Worm (Caenorhabditis elegans) whole organism, L4 larva: ENCODE results near the gene fbxa-196.

ENCODE experiments used
- D1046.2 ChIP-seq: fragments of 200-800 bp; sonication (Bioruptor generic); IDR thresholded peaks from 2 replicates; pipeline ENCODE4 v1.3.6; 2022; ENCODE audit warnings: missing genetic modification characterization, missing compliant biosample characterization
- F10B5.3 ChIP-seq: sonication (generic microtip); optimal IDR thresholded peaks from 2 replicates; lab custom pipeline; 2016; ENCODE audit warnings: mild to moderate bottlenecking, missing genetic modification characterization, missing compliant biosample characterization
- F49E8.2 ChIP-seq: sonication (generic microtip); optimal IDR thresholded peaks from 2 replicates; lab custom pipeline; 2016; ENCODE audit warnings: missing compliant biosample characterization, mild to moderate bottlenecking, missing genetic modification characterization, borderline replicate concordance
- Y105C5A.15 ChIP-seq: fragments of 200-800 bp; sonication (Bioruptor generic); IDR thresholded peaks from 2 replicates; pipeline ENCODE4 v1.3.6; 2022; ENCODE audit warnings: missing genetic modification characterization, missing compliant biosample characterization
- Y5F2A.4 ChIP-seq: fragments of 200-800 bp; sonication (Bioruptor generic); optimal IDR thresholded peaks from 2 replicates; lab custom pipeline; 2018; ENCODE audit warnings: mild to moderate bottlenecking, missing genetic modification characterization, missing compliant biosample characterization
- ZK337.2 ChIP-seq: fragments of 200-800 bp; sonication (Bioruptor generic); IDR thresholded peaks from 2 replicates; pipeline ENCODE4 v1.3.6; 2022; ENCODE audit warnings: missing genetic modification reagents, missing genetic modification characterization, missing compliant biosample characterization
- aha-1 ChIP-seq: fragments of 150-350 bp; peaks from one replicate; lab custom pipeline; 2014; ENCODE audit warnings: missing biosample characterization, missing genetic modification characterization
- aly-2 ChIP-seq: sonication (generic microtip); optimal IDR thresholded peaks from 2 replicates; lab custom pipeline; 2018; ENCODE audit warnings: missing biosample characterization, missing genetic modification characterization
- arid-1 ChIP-seq: fragments of 200-800 bp; sonication (Bioruptor generic); conservative IDR thresholded peaks from 2 replicates; pipeline ENCODE4 v1.3.6; 2022; ENCODE audit warnings: missing genetic modification reagents, missing genetic modification characterization, missing compliant biosample characterization
- ceh-20 ChIP-seq: fragments of 200-800 bp; sonication (Bioruptor generic); IDR thresholded peaks from 2 replicates; pipeline ENCODE4 v1.3.6; 2022; ENCODE audit warnings: missing genetic modification reagents, missing genetic modification characterization, missing compliant biosample characterization
- ceh-28 ChIP-seq: fragments of 150-350 bp; optimal IDR thresholded peaks from 2 replicates; lab custom pipeline; 2014; ENCODE audit warnings: missing biosample characterization, missing genetic modification reagents, missing genetic modification characterization
- ceh-32 ChIP-seq: sonication (generic microtip); optimal IDR thresholded peaks from 2 replicates; lab custom pipeline; 2016; ENCODE audit warnings: mild to moderate bottlenecking, missing genetic modification characterization, missing compliant biosample characterization; ENCODE audit not compliant: poor library complexity
- ceh-62 ChIP-seq: sonication (generic microtip); optimal IDR thresholded peaks from 2 replicates; lab custom pipeline; 2017; ENCODE audit warnings: missing biosample characterization, missing genetic modification characterization
- ceh-82 ChIP-seq: sonication (generic microtip); optimal IDR thresholded peaks from 2 replicates; lab custom pipeline; 2017; ENCODE audit warnings: missing biosample characterization, missing genetic modification characterization
- ctbp-1 ChIP-seq: fragments of 200-800 bp; sonication (Bioruptor generic); IDR thresholded peaks from 2 replicates; pipeline ENCODE4 v1.3.6; 2022; ENCODE audit warnings: missing genetic modification reagents, missing genetic modification characterization, missing compliant biosample characterization
- daf-16 ChIP-seq, 3 experiments: sonication (generic microtip); optimal IDR thresholded peaks; 2 replicates each; lab custom pipeline; 2016 to 2017; ENCODE audit warnings: missing genetic modification characterization in 3 of 3, missing genetic modification reagents in 3 of 3, mild to moderate bottlenecking in 2 of 3, missing compliant biosample characterization in 2 of 3, missing biosample characterization in 1 of 3, moderate library complexity in 1 of 3
- daf-19 ChIP-seq: fragments of 200-800 bp; sonication (Bioruptor generic); conservative IDR thresholded peaks from 2 replicates; pipeline ENCODE4 v1.3.6; 2022; ENCODE audit warnings: missing genetic modification characterization, missing compliant biosample characterization
- daf-8 ChIP-seq: fragments of 200-800 bp; sonication (Bioruptor generic); IDR thresholded peaks from 2 replicates; pipeline ENCODE4 v1.3.6; 2022; ENCODE audit warnings: missing genetic modification characterization, missing compliant biosample characterization
- dmd-6 ChIP-seq: fragments of 200-800 bp; sonication (Bioruptor generic); IDR thresholded peaks from 2 replicates; pipeline ENCODE4 v1.3.6; 2022; ENCODE audit warnings: missing genetic modification reagents, missing genetic modification characterization, missing compliant biosample characterization
- dmd-8 ChIP-seq: fragments of 200-800 bp; sonication (Bioruptor generic); IDR thresholded peaks from 2 replicates; pipeline ENCODE4 v1.3.6; 2022; ENCODE audit warnings: missing genetic modification characterization, missing compliant biosample characterization
- dmd-9 ChIP-seq: fragments of 200-800 bp; sonication (Bioruptor generic); IDR thresholded peaks from 2 replicates; pipeline ENCODE4 v1.3.6; 2022; ENCODE audit warnings: missing genetic modification reagents, missing genetic modification characterization, missing compliant biosample characterization
- dpl-1 ChIP-seq: fragments of 150-350 bp; optimal IDR thresholded peaks from 2 replicates; lab custom pipeline; 2014; ENCODE audit warnings: missing biosample characterization, missing genetic modification reagents, missing genetic modification characterization
- dve-1 ChIP-seq: sonication (generic microtip); optimal IDR thresholded peaks from 2 replicates; lab custom pipeline; 2017; ENCODE audit warnings: antibody characterized with exemption, mild to moderate bottlenecking, missing genetic modification characterization, missing compliant biosample characterization; ENCODE audit not compliant: insufficient read depth
- egl-43 ChIP-seq: fragments of 200-800 bp; sonication (Bioruptor generic); IDR thresholded peaks from 2 replicates; pipeline ENCODE4 v1.3.6; 2022; ENCODE audit warnings: missing genetic modification reagents, missing genetic modification characterization, missing compliant biosample characterization
- hlh-30 ChIP-seq: sonication (generic microtip); optimal IDR thresholded peaks from 2 replicates; lab custom pipeline; 2017; ENCODE audit warnings: antibody characterized with exemption, mild to moderate bottlenecking, missing genetic modification characterization, missing compliant biosample characterization; ENCODE audit not compliant: insufficient read depth
- lin-13 ChIP-seq: fragments of 150-350 bp; optimal IDR thresholded peaks from 2 replicates; lab custom pipeline; 2014; ENCODE audit warnings: missing biosample characterization, missing genetic modification reagents, missing genetic modification characterization
- lin-39 ChIP-seq: fragments of 150-350 bp; optimal IDR thresholded peaks from 2 replicates; lab custom pipeline; 2014; ENCODE audit warnings: missing biosample characterization, missing genetic modification reagents, missing genetic modification characterization
- lir-3 ChIP-seq: sonication (generic microtip); optimal IDR thresholded peaks from 2 replicates; lab custom pipeline; 2016; ENCODE audit warnings: mild to moderate bottlenecking, missing genetic modification characterization, missing compliant biosample characterization
- madf-5 ChIP-seq, 2 experiments: fragments of 200-800 bp; sonication (Bioruptor generic); IDR thresholded peaks; 2 replicates each; pipeline ENCODE4 v1.3.6; 2022; ENCODE audit warnings: missing compliant biosample characterization in 2 of 2, missing genetic modification characterization in 2 of 2
- mdt-29 ChIP-seq: fragments of 200-800 bp; sonication (Bioruptor generic); IDR thresholded peaks from 2 replicates; pipeline ENCODE4 v1.3.6; 2022; ENCODE audit warnings: missing genetic modification reagents, missing genetic modification characterization, missing compliant biosample characterization
- mep-1 ChIP-seq: fragments of 150-350 bp; sonication (generic microtip); optimal IDR thresholded peaks from 3 replicates; lab custom pipeline; 2014; ENCODE audit warnings: missing biosample characterization, missing genetic modification characterization
- mes-2 ChIP-seq: sonication (generic microtip); optimal IDR thresholded peaks from 2 replicates; lab custom pipeline; 2016; ENCODE audit warnings: missing genotype, mild to moderate bottlenecking, missing genetic modification characterization, missing compliant biosample characterization; ENCODE audit not compliant: poor library complexity, severe bottlenecking
- nhr-10 ChIP-seq: fragments of 150-350 bp; optimal IDR thresholded peaks from 2 replicates; lab custom pipeline; 2014; ENCODE audit warnings: missing biosample characterization, missing genetic modification characterization
- nhr-111 ChIP-seq: fragments of 200-800 bp; sonication (Bioruptor generic); optimal IDR thresholded peaks from 2 replicates; lab custom pipeline; 2018; ENCODE audit warnings: mild to moderate bottlenecking, missing genetic modification characterization, missing compliant biosample characterization
- nhr-28 ChIP-seq: fragments of 150-350 bp; optimal IDR thresholded peaks from 2 replicates; lab custom pipeline; 2014; ENCODE audit warnings: missing biosample characterization, missing genetic modification characterization
- nhr-41 ChIP-seq: fragments of 200-800 bp; sonication (Bioruptor generic); IDR thresholded peaks from 2 replicates; pipeline ENCODE4 v1.3.6; 2022; ENCODE audit warnings: missing genetic modification reagents, missing genetic modification characterization, missing compliant biosample characterization
- nhr-6 ChIP-seq: fragments of 150-350 bp; optimal IDR thresholded peaks from 2 replicates; lab custom pipeline; 2014; ENCODE audit warnings: missing biosample characterization, missing genetic modification characterization
- nhr-77 ChIP-seq: fragments of 150-350 bp; optimal IDR thresholded peaks from 2 replicates; lab custom pipeline; 2014; ENCODE audit warnings: missing biosample characterization, missing genetic modification characterization
- pha-4 ChIP-seq, 2 experiments: fragments of 150-350 bp in 1 of 2; fragments of 200-800 bp in 1 of 2; sonication (Bioruptor generic) in 1 of 2; IDR thresholded peaks in 1 of 2; optimal IDR thresholded peaks in 1 of 2; 2 replicates each; pipeline versions ENCODE4 v1.3.6 to Lab custom; 2014 to 2022; ENCODE audit warnings: missing genetic modification characterization in 2 of 2, missing genetic modification reagents in 2 of 2, missing biosample characterization in 1 of 2, missing compliant biosample characterization in 1 of 2
- php-3 ChIP-seq: fragments of 200-800 bp; sonication (Bioruptor generic); IDR thresholded peaks from 2 replicates; pipeline ENCODE4 v1.3.6; 2022; ENCODE audit warnings: missing genetic modification reagents, missing genetic modification characterization, missing compliant biosample characterization
- pqm-1 ChIP-seq: sonication (generic microtip); optimal IDR thresholded peaks from 2 replicates; lab custom pipeline; 2017; ENCODE audit warnings: missing biosample characterization, missing genetic modification characterization
- saeg-2 ChIP-seq: fragments of 200-800 bp; sonication (Bioruptor generic); IDR thresholded peaks from 2 replicates; pipeline ENCODE4 v1.3.6; 2022; ENCODE audit warnings: missing genetic modification reagents, missing genetic modification characterization, missing compliant biosample characterization
- snpc-1.2 ChIP-seq: fragments of 200-800 bp; sonication (Bioruptor generic); IDR thresholded peaks from 2 replicates; pipeline ENCODE4 v1.3.6; 2022; ENCODE audit warnings: missing genetic modification reagents, missing genetic modification characterization, missing compliant biosample characterization
- tra-1 ChIP-seq: fragments of 200-800 bp; sonication (Bioruptor generic); IDR thresholded peaks from 2 replicates; pipeline ENCODE4 v1.3.6; 2022; ENCODE audit warnings: missing genetic modification reagents, missing genetic modification characterization, missing compliant biosample characterization
- unc-62 ChIP-seq, 3 experiments: fragments of 150-350 bp in 1 of 3; sonication (generic microtip); optimal IDR thresholded peaks in 2 of 3; peaks in 1 of 3; 1 replicate in 1 of 3; 2 replicates in 2 of 3; lab custom pipeline; 2014 to 2017; ENCODE audit warnings: missing biosample characterization in 3 of 3, missing genetic modification characterization in 3 of 3, missing genetic modification reagents in 3 of 3, missing genotype in 1 of 3
- vab-7 ChIP-seq: fragments of 200-800 bp; sonication (Bioruptor generic); IDR thresholded peaks from 2 replicates; pipeline ENCODE4 v1.3.6; 2022; ENCODE audit warnings: missing genetic modification reagents, missing genetic modification characterization, missing compliant biosample characterization
- zip-2 ChIP-seq: fragments of 150-350 bp; optimal IDR thresholded peaks from 2 replicates; lab custom pipeline; 2014; ENCODE audit warnings: missing biosample characterization, missing genetic modification characterization
- ztf-11 ChIP-seq: fragments of 150-350 bp; optimal IDR thresholded peaks from 2 replicates; lab custom pipeline; 2014; ENCODE audit warnings: missing biosample characterization, missing genetic modification characterization
- ztf-7 ChIP-seq: fragments of 150-350 bp; optimal IDR thresholded peaks from 2 replicates; lab custom pipeline; 2014; ENCODE audit warnings: missing biosample characterization, missing genetic modification characterization

The fbxa-196 gene

DNA sequence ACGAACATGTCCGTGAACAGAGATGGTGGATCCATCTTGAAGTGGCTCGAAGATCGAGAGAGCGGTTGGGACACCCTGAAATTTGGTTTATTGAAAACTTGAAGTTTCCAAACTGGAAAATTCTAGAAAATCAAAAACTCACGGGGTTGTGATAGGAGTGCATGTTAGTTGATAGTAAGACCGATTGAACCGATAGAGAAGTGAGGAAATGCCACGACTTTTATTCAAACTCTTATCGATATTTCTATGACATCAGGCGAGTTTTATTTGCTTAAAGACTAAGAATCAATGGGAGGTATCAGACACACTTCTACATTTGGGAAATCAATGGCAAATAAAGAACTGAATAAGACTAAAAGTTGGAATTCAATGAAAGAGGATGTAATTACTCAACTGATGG is 40.4 kb downstream of the fbxa-196 start, which contains the start of gene lec-10 (continued):
- no peak for TF ChIP-seq lir-3 (tag; lab: Kevin White, UChicago)
- no peak for TF ChIP-seq snpc-1.2
- TF ChIP-seq egl-43 (GFP tag; lab: Robert Waterston, UW) = no peak
- peak; percentile 55 for TF ChIP-seq mep-1 (tag; lab: Kevin White, UChicago)
- no peak for TF ChIP-seq zip-2 (tag; lab: Kevin White, UChicago)
- TF ChIP-seq nhr-77 (tag; lab: Kevin White, UChicago) = peak; percentile 70
- no peak for TF ChIP-seq ceh-20
- TF ChIP-seq Y5F2A.4 (GFP tag; lab: Kevin White, UChicago) = no peak
- no peak for TF ChIP-seq D1046.2 (GFP tag; lab: Robert Waterston, UW)
- TF ChIP-seq pqm-1 (tag; lab: Kevin White, UChicago) = peak; percentile 92
- no peak for TF ChIP-seq saeg-2 (GFP tag; lab: Robert Waterston, UW)
- TF ChIP-seq ztf-11 (tag; lab: Kevin White, UChicago) = no peak
- TF ChIP-seq nhr-28 (tag; lab: Kevin White, UChicago) = peak; percentile 80
- TF ChIP-seq nhr-41 = no peak
- no peak for TF ChIP-seq lin-39 (tag; lab: Kevin White, UChicago)
- no peak for TF ChIP-seq ceh-82 (tag; lab: Kevin White, UChicago)
- TF ChIP-seq lin-13 (GFP tag; lab: Kevin White, UChicago) = peak; percentile 6
- TF ChIP-seq nhr-10 = no peak
- TF ChIP-seq dmd-9 (GFP tag; lab: Robert Waterston, UW) = no peak
- TF ChIP-seq hlh-30 (tag; lab: Kevin White, UChicago) = peak; percentile 35
- no peak for TF ChIP-seq madf-5 (GFP tag; IDR thresholded peaks at IDR 0.05; lab: Robert Waterston, UW)
- no peak for TF ChIP-seq Y105C5A.15 (GFP tag; lab: Robert Waterston, UW)
- no peak for TF ChIP-seq F49E8.2
- no peak for TF ChIP-seq arid-1 (GFP tag; lab: Robert Waterston, UW)
- no peak for TF ChIP-seq ceh-62 (tag; lab: Kevin White, UChicago)
- no peak for TF ChIP-seq dpl-1
- no peak for TF ChIP-seq vab-7 (GFP tag; lab: Robert Waterston, UW)
- TF ChIP-seq dmd-6 (GFP tag; lab: Robert Waterston, UW) = peak; percentile 84
- TF ChIP-seq aha-1 (tag; lab: Kevin White, UChicago) = peak; percentile 77
- TF ChIP-seq mdt-29 (GFP tag; lab: Robert Waterston, UW) = peak; percentile 57; the same call in 1 of the 2 replicates
- TF ChIP-seq dmd-8 (GFP tag; lab: Robert Waterston, UW) = no peak
- TF ChIP-seq ztf-7 = no peak
- TF ChIP-seq daf-16 (GFP tag; optimal IDR thresholded peaks at IDR 0.05; lab: Kevin White, UChicago) = no peak
- TF ChIP-seq daf-16 (tag; optimal IDR thresholded peaks at IDR 0.05; lab: Kevin White, UChicago) = peak; percentile 62
- TF ChIP-seq mes-2 (tag; lab: Kevin White, UChicago) = no peak
- peak; percentile 8; the same call in 1 of the 2 replicates for TF ChIP-seq pha-4 (GFP tag; IDR thresholded peaks at IDR 0.05; lab: Robert Waterston, UW)
- no peak for TF ChIP-seq pha-4 (tag; optimal IDR thresholded peaks at IDR 0.05; lab: Kevin White, UChicago)
- no peak for TF ChIP-seq ceh-32
- TF ChIP-seq nhr-111 (GFP tag; lab: Kevin White, UChicago) = no peak
- TF ChIP-seq ctbp-1 = no peak
- TF ChIP-seq tra-1 (GFP tag; lab: Robert Waterston, UW) = 0 out of 2 replicates have a peak, but pooled peaks have one; percentile 40

DNA sequence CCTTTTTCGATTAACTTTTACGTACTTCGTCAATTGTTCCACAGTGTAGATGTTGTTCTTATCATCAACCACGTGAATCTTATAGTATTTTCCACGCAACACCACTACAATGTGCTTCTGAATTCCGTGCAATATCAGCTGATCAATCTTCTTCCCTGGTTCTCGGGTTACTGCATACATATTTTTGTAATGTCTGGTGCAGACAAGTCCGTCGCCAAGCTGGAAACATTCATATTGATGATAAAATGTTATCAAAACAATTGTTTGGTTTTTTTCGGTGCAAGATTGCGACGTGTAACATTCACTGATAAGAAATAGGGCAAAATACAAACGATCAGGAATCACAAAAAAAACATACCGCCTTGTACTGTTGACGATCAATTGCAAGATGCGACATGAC is 44.0 kb downstream of the fbxa-196 start:
- TF ChIP-seq aly-2 (tag; lab: Kevin White, UChicago) (no peak), dmd-6 (GFP tag; lab: Robert Waterston, UW) (peak; percentile 62), daf-16 (GFP tag; optimal IDR thresholded peaks at IDR 0.05; lab: Kevin White, UChicago) (no peak), daf-16 (tag; optimal IDR thresholded peaks at IDR 0.05; lab: Kevin White, UChicago) (peak; percentile 59), F10B5.3 (tag; lab: Kevin White, UChicago) (no peak), nhr-77 (tag; lab: Kevin White, UChicago) (no peak), snpc-1.2 (no peak), F49E8.2 (no peak), nhr-28 (tag; lab: Kevin White, UChicago) (peak; percentile 34), daf-8 (GFP tag; lab: Robert Waterston, UW) (no peak), unc-62 (GFP tag; optimal IDR thresholded peaks at IDR 0.05 in 1 of 2; lab: Kevin White, UChicago) (peak in 1 of 2 experiments; percentile 96), unc-62 (tag; optimal IDR thresholded peaks at IDR 0.05; lab: Kevin White, UChicago) (no peak), daf-19 (GFP tag; lab: Robert Waterston, UW) (no peak), ZK337.2 (GFP tag; lab: Robert Waterston, UW) (no peak), dve-1 (tag; lab: Kevin White, UChicago) (peak; percentile 12), nhr-6 (no peak), php-3 (GFP tag; lab: Robert Waterston, UW) (no peak), ceh-28 (no peak), ctbp-1 (no peak), ceh-32 (no peak)
